Fruit fly (Drosophila melanogaster) S2 (cell line): Measurements from ENCODE around the gene sl.

Experiments used
- CG8478 ChIP-seq: fragments of >200 bp; optimal IDR thresholded peaks from 2 replicates; lab custom pipeline; 2018
- CTCF ChIP-seq, 2 experiments: fragments of >200 bp; optimal IDR thresholded peaks; 2 replicates each; lab custom pipeline; 2018

The sl gene

DNA sequence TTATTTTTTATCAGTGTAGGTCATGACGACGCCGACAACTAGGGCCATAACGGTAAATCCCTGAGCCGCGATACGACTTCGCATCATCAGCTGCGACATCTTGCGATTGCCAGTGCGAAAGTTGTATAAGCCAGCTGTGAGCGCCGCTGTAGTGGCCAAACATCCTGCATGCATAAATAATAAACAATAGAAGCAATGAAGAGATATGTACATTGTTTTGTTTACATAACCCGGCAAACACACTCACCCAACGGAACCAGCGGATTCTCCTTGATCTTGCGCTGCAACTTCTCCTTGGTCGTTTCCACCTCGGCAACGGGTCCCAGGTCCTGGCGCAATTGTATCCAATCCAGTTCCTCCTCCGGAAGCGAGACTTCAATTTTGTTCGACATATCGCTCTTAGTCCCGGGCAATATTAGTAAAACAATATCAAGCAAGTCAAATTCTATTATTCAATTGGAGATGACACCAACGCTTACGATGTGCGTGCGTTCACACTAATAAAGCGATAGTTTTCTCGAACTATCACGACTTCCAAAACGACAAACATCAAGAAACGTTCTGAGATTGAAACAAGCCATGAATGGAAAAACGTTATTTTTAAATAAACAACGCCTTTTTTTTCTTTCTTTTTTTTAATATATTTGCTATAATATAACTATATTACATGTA, 18.4 kb upstream of the sl start:
- TF ChIP-seq CG8478 (lab: Kevin White, UChicago) = no peak
- no peak for TF ChIP-seq CTCF (optimal IDR thresholded peaks at IDR 0.05; lab: Kevin White, UChicago)

DNA sequence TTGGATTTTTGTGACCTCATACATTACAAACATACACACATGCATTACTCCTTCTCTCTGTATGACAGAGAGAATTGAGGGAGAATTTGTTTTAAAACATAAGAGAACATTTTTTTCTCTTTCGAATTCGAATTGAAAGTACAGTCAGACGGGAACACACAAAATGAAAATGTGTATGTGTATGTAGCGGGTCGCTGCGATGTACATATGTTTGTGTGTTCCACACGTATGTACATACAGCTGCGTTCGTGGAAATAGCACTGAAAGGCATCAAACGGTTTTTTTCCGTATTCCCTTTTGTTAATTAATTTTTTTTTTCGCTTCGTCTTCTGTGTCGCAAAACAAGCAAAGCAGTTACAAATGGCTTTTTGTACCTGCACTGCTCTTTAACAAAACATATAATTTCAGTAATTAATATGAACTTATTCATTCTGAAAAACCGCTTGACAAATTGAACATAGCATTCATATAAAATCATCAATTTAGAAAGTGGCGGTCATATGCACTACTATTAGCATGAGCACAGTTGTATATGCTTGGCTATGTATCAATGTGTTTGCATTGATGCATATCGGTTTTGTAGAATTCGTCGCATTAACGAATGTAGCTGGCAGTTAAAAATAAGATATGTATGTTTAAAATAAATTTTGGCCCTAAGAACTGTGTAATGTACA, 17.4 kb upstream of the sl start:
- TF ChIP-seq CTCF (optimal IDR thresholded peaks at IDR 0.05; lab: Kevin White, UChicago) (no peak), CG8478 (lab: Kevin White, UChicago) (no peak)

DNA sequence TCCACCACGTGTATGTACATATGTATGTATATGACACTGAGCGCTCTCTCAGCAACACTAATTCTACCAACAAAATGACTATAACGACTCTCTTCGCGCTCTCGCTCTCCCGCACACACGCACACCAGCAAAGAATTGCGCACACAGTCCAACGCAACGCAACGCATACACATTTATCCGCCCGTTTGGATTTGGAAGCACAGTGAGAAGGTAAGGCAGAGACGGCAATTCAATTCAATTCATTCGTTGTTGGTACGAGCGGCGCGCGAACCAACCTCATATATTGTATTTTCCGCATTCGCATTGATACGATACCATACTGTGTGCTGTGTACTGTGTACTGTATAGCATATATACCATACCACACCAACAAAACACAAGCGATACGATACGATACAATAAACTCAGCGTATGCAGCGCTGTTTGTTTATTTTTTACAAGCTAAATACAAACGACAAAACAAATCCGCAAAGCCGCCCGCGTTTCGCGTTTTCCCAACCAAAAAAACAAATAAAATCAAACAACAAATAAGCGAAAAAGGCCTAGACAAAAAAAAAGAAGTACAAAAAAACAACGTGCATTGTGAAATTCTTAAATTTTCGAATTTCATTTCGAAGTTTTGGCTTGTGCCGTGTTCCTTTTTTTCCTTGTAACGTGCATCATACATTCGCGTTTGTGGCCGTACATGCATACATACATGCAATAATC, 16.5 kb upstream of the sl start, which contains the start of the genes CG9921 and Dsp1:
TSS of gene CG9921 (minus strand) at position 167 of the 708 bp plus-strand sequence.
TSS of gene Dsp1 (plus strand) at position 179 of the 708 bp plus-strand sequence.
- TF ChIP-seq CG8478 (lab: Kevin White, UChicago) (no peak), CTCF (optimal IDR thresholded peaks at IDR 0.05; lab: Kevin White, UChicago) (no peak)

DNA sequence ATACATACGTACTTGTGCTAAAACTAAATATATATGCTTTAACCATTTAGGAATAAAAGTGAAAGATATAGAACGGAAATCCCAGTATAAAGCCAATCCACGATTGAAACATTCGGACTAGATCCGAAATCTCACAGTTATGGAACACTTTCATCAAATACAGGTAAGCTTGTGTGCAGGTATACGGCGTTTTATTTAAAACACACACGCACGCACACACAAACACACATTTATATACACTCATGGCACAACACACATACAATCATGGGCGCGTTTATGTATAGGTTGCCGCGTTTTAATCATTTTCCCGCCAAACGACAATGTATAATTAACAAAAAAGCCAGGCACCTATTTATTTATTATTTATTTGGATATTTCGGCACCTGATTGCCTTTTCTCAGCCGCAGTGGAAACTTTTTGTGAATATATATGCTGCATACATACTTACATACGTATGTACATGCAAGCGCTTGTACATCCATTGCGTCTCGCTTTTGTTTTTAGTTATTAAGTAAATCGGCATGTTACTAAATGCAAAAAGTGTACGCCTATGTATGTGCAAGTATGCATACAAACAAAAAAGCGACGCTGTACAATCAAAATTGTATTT, 15.8 kb upstream of the sl start:
- TF ChIP-seq CG8478 (lab: Kevin White, UChicago) (no peak), CTCF (optimal IDR thresholded peaks at IDR 0.05; lab: Kevin White, UChicago) (no peak)

DNA sequence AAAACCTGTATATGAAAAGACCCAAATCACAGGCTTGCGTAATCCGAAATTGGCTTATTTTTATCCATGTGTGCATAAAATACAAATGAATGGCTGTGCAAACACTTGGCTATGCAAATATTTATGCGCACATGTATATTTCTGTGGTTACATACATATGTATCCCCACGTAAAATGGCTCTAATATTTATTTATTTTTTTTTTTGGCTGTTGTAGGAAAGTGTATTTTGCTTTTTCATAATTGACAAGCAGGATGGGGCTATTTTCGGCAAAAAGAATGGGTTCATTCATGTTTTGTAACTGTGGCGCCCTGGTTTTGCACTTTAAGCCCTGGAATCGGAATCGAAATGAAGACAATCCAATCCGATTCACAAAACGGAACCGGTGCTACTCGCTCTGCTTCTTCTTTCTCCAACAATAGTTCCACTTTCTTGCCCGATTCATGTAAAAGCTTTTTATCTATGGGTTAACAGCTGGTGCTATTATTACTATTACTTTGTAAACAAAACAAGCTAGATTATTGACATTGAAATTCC, 14.9 kb upstream of the sl start:
- TF ChIP-seq CTCF (optimal IDR thresholded peaks at IDR 0.05; lab: Kevin White, UChicago) (no peak), CG8478 (lab: Kevin White, UChicago) (no peak)

DNA sequence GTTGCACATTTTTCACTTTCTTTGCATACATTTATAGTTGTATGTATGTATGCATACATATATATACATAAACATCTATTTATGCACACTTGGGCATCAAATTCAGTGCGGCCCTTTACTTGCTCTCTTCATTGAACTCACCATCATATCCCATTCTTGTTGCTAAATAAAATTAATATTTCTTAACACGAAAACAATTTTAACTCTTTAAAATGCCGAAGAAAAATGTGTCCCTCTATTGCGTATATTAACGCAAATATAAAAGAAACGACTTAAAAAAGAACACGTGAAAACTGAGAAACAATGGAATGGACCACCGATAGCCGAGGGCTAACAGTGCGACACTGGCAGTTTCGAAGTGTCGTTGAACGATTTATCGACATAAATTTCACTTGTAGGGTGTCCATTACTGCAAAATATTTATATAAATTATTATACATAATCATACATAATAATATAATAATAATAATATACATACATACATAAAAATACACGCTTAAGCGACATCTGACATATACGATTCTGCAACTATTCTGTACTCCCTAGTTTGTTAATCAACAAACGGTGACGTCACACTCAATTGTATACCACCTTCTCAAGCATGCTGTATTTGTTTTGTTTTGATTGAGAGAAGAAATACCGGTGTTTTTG, 8.7 kb downstream of the sl start, which contains the start of the genes U2af50 and PIG-Q:
TSS of gene U2af50 (minus strand) at position 370 of the 651 bp plus-strand sequence.
TSS of gene PIG-Q (plus strand) at position 474 of the 651 bp plus-strand sequence.
- no peak for TF ChIP-seq CTCF (optimal IDR thresholded peaks at IDR 0.05; lab: Kevin White, UChicago)
- TF ChIP-seq CG8478 (lab: Kevin White, UChicago) = no peak

DNA sequence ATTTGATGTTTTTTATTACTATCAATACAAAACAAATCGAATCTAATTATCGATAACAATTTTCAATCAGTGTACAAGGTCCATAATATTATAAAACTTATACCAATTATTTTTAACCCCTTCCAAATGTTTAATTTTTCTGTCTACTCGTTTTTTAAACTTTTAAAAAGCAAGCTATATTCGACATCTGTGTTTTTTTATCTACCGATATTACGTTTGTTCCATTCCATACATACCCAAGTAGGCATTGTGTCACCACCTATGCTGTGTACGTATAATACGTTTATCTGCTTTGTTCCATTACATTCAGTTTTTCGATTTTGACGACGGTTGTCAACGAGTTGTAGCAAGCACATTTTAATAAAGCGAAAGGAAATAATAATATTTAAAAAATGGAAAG, 11.2 kb downstream of the sl start, which contains the start of gene nonA:
TSS of gene nonA (plus strand) at position 264 of the 400 bp plus-strand sequence.
- TF ChIP-seq CTCF (optimal IDR thresholded peaks at IDR 0.05; lab: Kevin White, UChicago) (no peak), CG8478 (lab: Kevin White, UChicago) (no peak)

DNA sequence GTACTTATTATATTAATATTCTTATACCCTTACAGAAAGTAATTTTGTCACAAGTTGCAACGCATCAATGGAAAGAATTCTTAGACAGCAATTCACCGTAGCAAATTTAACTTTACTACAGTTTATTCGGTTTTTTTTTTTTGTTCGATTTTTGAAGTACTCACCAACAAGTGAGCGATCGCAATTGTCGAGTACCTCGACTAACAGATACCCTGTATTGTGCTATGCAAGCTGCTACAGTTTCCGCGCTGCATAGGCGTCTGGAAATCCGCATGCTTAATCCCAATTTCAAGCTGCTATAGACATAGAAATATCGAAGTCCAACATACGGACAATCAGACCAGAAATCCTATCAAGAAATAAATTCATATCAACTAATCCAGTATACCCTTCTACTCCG, 18.5 kb downstream of the sl start:
- no peak for TF ChIP-seq CTCF (optimal IDR thresholded peaks at IDR 0.05; lab: Kevin White, UChicago)
- TF ChIP-seq CG8478 (lab: Kevin White, UChicago) = no peak

DNA sequence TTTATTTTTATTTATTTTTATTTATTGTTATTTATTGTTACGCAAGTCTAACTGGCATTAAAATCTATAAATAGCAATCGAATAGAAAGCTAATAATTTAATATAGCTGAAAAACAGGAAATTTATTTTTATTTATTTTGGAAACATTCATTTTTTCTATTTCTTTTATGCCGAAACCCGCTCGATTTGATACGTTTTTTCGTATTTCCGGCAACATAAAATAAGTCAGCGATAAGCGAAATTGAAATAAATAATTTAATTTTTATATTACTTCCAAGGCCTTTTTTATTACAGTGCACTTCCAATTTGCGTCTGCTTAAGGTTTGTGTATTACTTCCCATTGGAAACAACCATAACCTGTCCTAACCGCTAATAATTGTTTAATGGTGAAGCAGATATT, 21.8 kb downstream of the sl start:
- TF ChIP-seq CG8478 (lab: Kevin White, UChicago) (no peak), CTCF (optimal IDR thresholded peaks at IDR 0.05; lab: Kevin White, UChicago) (no peak)

DNA sequence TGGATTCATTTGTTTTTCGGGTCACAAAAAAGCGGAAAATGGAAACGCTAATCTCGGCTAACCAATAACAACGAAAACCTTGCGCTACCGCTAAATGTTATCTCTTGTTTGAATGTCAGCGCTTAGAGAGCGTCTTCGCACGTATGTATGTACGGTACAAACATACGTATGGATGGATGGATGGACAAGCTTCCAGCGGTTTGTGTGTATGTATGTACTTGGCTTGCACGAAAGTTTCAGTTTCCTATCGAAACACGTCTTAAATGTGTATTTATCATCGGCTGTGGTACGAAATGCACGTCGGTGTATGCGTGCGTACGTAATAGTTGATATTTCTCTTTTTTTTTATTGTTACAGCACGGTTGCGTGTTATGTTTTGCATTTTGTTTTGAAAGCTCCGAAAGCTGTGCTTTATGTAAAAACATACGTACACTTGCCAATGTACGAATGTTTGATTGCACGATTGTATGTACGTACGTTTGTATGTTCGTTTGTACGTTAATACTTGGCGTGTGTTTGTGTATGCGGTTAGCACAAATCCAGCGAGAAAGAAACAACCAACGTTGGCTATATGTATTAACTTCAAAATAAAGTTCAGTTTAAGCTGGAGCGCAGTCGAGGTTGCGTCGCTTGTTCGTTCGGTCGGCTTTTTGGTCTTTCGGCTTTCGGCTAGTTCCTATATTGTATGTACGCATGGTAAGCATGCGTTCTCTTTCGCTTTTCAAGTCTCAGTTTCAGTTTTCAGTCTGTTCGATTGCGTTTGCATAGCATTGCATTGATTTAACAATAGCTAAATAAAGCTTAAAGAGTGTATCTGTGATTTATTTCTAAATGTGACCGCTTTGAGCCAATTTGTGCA, 22.6 kb downstream of the sl start, which contains the start of gene Fur2:
TSS of gene Fur2 (plus strand) at position 595 of the 859 bp plus-strand sequence.
- no peak for TF ChIP-seq CTCF (optimal IDR thresholded peaks at IDR 0.05; lab: Kevin White, UChicago)
- TF ChIP-seq CG8478 (lab: Kevin White, UChicago) = no peak

DNA sequence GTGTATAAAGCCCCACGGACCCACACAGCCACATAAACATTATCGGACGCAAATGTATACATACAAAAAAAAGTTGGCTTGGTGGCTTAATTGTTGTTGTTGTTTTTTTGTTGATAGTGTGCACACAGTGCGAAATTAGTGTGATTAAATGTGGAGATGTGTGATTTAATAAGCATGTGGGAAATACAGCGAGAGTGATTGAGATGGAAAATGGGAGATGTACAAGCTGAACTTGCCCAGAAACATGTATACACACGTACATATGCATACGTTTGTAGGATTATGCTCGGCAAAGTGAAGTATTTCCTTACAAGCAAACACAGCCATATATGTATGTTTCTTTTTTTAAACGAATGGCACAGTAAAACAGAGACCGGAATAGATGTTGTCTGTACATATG, 23.4 kb downstream of the sl start:
- no peak for TF ChIP-seq CG8478 (lab: Kevin White, UChicago)
- no peak for TF ChIP-seq CTCF (optimal IDR thresholded peaks at IDR 0.05; lab: Kevin White, UChicago)

DNA sequence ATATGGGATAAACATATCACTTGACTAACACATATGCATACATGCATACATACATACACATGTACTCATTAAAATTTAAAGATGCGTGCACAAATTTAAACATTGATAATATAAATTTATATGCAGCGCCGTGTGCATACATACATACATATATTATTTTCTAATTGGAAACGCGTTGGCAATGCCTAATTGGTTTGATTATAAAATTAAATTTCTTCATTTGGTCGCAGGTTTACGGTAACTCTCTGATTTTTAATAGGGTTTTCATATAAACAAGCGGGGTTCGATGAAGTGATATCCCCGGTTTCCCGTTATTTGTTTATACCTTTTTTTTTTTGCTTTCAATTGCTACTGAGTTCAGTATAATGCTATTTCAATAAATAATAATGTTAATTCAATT, 23.9 kb downstream of the sl start:
- TF ChIP-seq CG8478 (lab: Kevin White, UChicago) = no peak
- TF ChIP-seq CTCF (optimal IDR thresholded peaks at IDR 0.05; lab: Kevin White, UChicago) = no peak
